Worm (Caenorhabditis elegans) whole organism, midembryonic: ENCODE results near the gene C25F6.6.

Experiments used
- T22C8.4 ChIP-seq: fragments of 200-800 bp; sonication (Bioruptor generic); IDR thresholded peaks from 2 replicates; pipeline ENCODE4 v1.3.6; 2022; ENCODE audit warnings: missing genetic modification characterization, missing compliant biosample characterization
- cog-1 ChIP-seq: sonication (generic microtip); optimal IDR thresholded peaks from 2 replicates; lab custom pipeline; 2016; ENCODE audit warnings: missing genetic modification characterization, missing compliant biosample characterization
- flt-1 ChIP-seq: fragments of 200-800 bp; sonication (Bioruptor generic); IDR thresholded peaks from 2 replicates; pipeline ENCODE4 v1.3.6; 2022; ENCODE audit warnings: missing genetic modification characterization, missing compliant biosample characterization
- klf-2 ChIP-seq: fragments of 200-800 bp; sonication (Bioruptor generic); conservative IDR thresholded peaks from 2 replicates; pipeline ENCODE4 v1.3.6; 2022; ENCODE audit warnings: missing genetic modification reagents, missing genetic modification characterization, missing compliant biosample characterization
- med-1 ChIP-seq: sonication (generic microtip); optimal IDR thresholded peaks from 2 replicates; lab custom pipeline; 2017; ENCODE audit warnings: missing genetic modification characterization, mild to moderate bottlenecking, missing compliant biosample characterization, antibody characterized with exemption, missing genetic modification reagents; ENCODE audit not compliant: insufficient read depth
- ref-1 ChIP-seq: fragments of 200-800 bp; sonication (Bioruptor generic); conservative IDR thresholded peaks from 2 replicates; pipeline ENCODE4 v1.3.6; 2022; ENCODE audit warnings: missing genetic modification reagents, missing genetic modification characterization, missing compliant biosample characterization
- tab-1 ChIP-seq: fragments of 200-800 bp; sonication (Bioruptor generic); IDR thresholded peaks from 2 replicates; pipeline ENCODE4 v1.3.6; 2022; ENCODE audit warnings: missing genetic modification characterization, missing compliant biosample characterization
- ztf-23 ChIP-seq: fragments of 200-800 bp; sonication (Bioruptor generic); IDR thresholded peaks from 2 replicates; pipeline ENCODE4 v1.3.6; 2022; ENCODE audit warnings: missing genetic modification reagents, missing genetic modification characterization, missing compliant biosample characterization
- ztf-29 ChIP-seq: fragments of 200-800 bp; sonication (Bioruptor generic); IDR thresholded peaks from 2 replicates; pipeline ENCODE4 v1.3.6; 2022; ENCODE audit warnings: missing genetic modification reagents, missing genetic modification characterization, missing compliant biosample characterization

C25F6.6 gene

ce11 chrX:5450773-5451447, at the start of gene C25F6.6:
TSS of gene C25F6.6 (minus strand) at chrX:5450823.
- TF ChIP-seq ztf-29 (GFP tag; lab: Robert Waterston, UW), result no peak

ce11 chrX:5492820-5493382, 42.3 kb upstream of the C25F6.6 start, which contains the start of the genes bus-8A and bus-8B:
TSS of gene bus-8A (plus strand) at chrX:5492915.
TSS of gene bus-8B (plus strand) at chrX:5493332.
- TF ChIP-seq klf-2 (GFP tag; lab: Robert Waterston, UW) (no peak), cog-1 (tag; lab: Kevin White, UChicago) (no peak), med-1 (GFP tag; lab: Kevin White, UChicago) (no peak)

- no peak for TF ChIP-seq ref-1
- no peak for TF ChIP-seq klf-2 (GFP tag; lab: Robert Waterston, UW)
- TF ChIP-seq tab-1 (GFP tag; lab: Robert Waterston, UW), result no peak
- no peak for TF ChIP-seq flt-1 (GFP tag; lab: Robert Waterston, UW)
- no peak for TF ChIP-seq med-1 (GFP tag; lab: Kevin White, UChicago)
- TF ChIP-seq ztf-29 (GFP tag; lab: Robert Waterston, UW), result no peak
- no peak for TF ChIP-seq T22C8.4 (GFP tag; lab: Robert Waterston, UW)
These were observed 38.9 kb upstream of the C25F6.6 start, which contains the start of gene F55D1.1 for ce11 chrX:5489538-5489937. TSS of gene F55D1.1 (plus strand) at chrX:5489838.

ce11 chrX:5488867-5489266, 38.2 kb upstream of the C25F6.6 start:
- no peak for TF ChIP-seq ztf-23 (GFP tag; lab: Robert Waterston, UW)
- TF ChIP-seq ref-1, result no peak
- no peak for TF ChIP-seq klf-2 (GFP tag; lab: Robert Waterston, UW)
- TF ChIP-seq med-1 (GFP tag; lab: Kevin White, UChicago), result no peak
- no peak for TF ChIP-seq tab-1 (GFP tag; lab: Robert Waterston, UW)
- TF ChIP-seq T22C8.4 (GFP tag; lab: Robert Waterston, UW), result no peak
- TF ChIP-seq flt-1 (GFP tag; lab: Robert Waterston, UW), result no peak
- TF ChIP-seq cog-1 (tag; lab: Kevin White, UChicago), result no peak
- TF ChIP-seq ztf-29 (GFP tag; lab: Robert Waterston, UW), result no peak

- TF ChIP-seq tab-1 (GFP tag; lab: Robert Waterston, UW) (no peak), cog-1 (tag; lab: Kevin White, UChicago) (no peak), ztf-29 (GFP tag; lab: Robert Waterston, UW) (no peak), ref-1 (no peak), med-1 (GFP tag; lab: Kevin White, UChicago) (no peak), T22C8.4 (GFP tag; lab: Robert Waterston, UW) (no peak), ztf-23 (GFP tag; lab: Robert Waterston, UW) (no peak), flt-1 (GFP tag; lab: Robert Waterston, UW) (no peak), klf-2 (GFP tag; lab: Robert Waterston, UW) (no peak)
These were observed 35.4 kb upstream of the C25F6.6 start, which contains the start of gene C25F6.1 for ce11 chrX:5485931-5486537. TSS of gene C25F6.1 (plus strand) at chrX:5486487.

ce11 chrX:5485284-5485927, 34.8 kb upstream of the C25F6.6 start:
- TF ChIP-seq klf-2 (GFP tag; lab: Robert Waterston, UW), result no peak
- TF ChIP-seq T22C8.4 (GFP tag; lab: Robert Waterston, UW), result peak; percentile 60; the same call in 1 of the 2 replicates
- peak; percentile 51 for TF ChIP-seq flt-1 (GFP tag; lab: Robert Waterston, UW)

ce11 chrX:5479876-5480580, 29.4 kb upstream of the C25F6.6 start:
- TF ChIP-seq ztf-23 (GFP tag; lab: Robert Waterston, UW), result 0 out of 2 replicates have a peak, but pooled peaks have one; percentile 35
- peak; percentile 67 for TF ChIP-seq cog-1 (tag; lab: Kevin White, UChicago)
- no peak for TF ChIP-seq flt-1 (GFP tag; lab: Robert Waterston, UW)
- TF ChIP-seq tab-1 (GFP tag; lab: Robert Waterston, UW), result 0 out of 2 replicates have a peak, but pooled peaks have one; percentile 53
- TF ChIP-seq T22C8.4 (GFP tag; lab: Robert Waterston, UW), result no peak
- TF ChIP-seq med-1 (GFP tag; lab: Kevin White, UChicago), result no peak
- TF ChIP-seq ztf-29 (GFP tag; lab: Robert Waterston, UW), result no peak
- no peak for TF ChIP-seq ref-1

ce11 chrX:5479300-5479811, 28.7 kb upstream of the C25F6.6 start, which contains the start of gene dlg-1:
TSS of gene dlg-1 (plus strand) at chrX:5479700.
- TF ChIP-seq tab-1 (GFP tag; lab: Robert Waterston, UW) (no peak), med-1 (GFP tag; lab: Kevin White, UChicago) (no peak), T22C8.4 (GFP tag; lab: Robert Waterston, UW) (no peak), ztf-23 (GFP tag; lab: Robert Waterston, UW) (no peak), cog-1 (tag; lab: Kevin White, UChicago) (no peak), ref-1 (no peak), flt-1 (GFP tag; lab: Robert Waterston, UW) (no peak), ztf-29 (GFP tag; lab: Robert Waterston, UW) (no peak)
